Worm (Caenorhabditis elegans) whole organism, mixed stage, embryonic: ENCODE results near the gene F56B3.2.

Source experiments
- ceh-83 ChIP-seq: fragments of 200-800 bp; sonication (Bioruptor generic); optimal IDR thresholded peaks from 2 replicates; lab custom pipeline; 2018; ENCODE audit warnings: mild to moderate bottlenecking, missing genetic modification characterization, missing compliant biosample characterization
- ces-1 ChIP-seq: fragments of 150-350 bp; optimal IDR thresholded peaks from 2 replicates; lab custom pipeline; 2014; ENCODE audit warnings: missing biosample characterization, missing genetic modification reagents, missing genetic modification characterization
- drap-1 ChIP-seq: fragments of 200-800 bp; sonication (Bioruptor generic); optimal IDR thresholded peaks from 3 replicates; lab custom pipeline; 2018; ENCODE audit warnings: mild to moderate bottlenecking, missing genetic modification characterization, missing compliant biosample characterization
- flh-1 ChIP-seq: fragments of 200-800 bp; sonication (Bioruptor generic); optimal IDR thresholded peaks from 2 replicates; lab custom pipeline; 2018; ENCODE audit warnings: mild to moderate bottlenecking, missing genetic modification characterization, moderate library complexity, missing compliant biosample characterization
- hlh-1 ChIP-seq: fragments of 150-350 bp; optimal IDR thresholded peaks from 2 replicates; lab custom pipeline; 2014; ENCODE audit warnings: missing biosample characterization, missing genetic modification reagents, missing genetic modification characterization
- pha-4 ChIP-seq: fragments of 150-350 bp; optimal IDR thresholded peaks from 2 replicates; lab custom pipeline; 2018; ENCODE audit warnings: missing biosample characterization, missing genetic modification reagents, missing genetic modification characterization
- sptf-1 ChIP-seq: sonication (generic microtip); optimal IDR thresholded peaks from 2 replicates; lab custom pipeline; 2017; ENCODE audit warnings: mild to moderate bottlenecking, missing genetic modification characterization, moderate library complexity, missing compliant biosample characterization

Gene F56B3.2

DNA sequence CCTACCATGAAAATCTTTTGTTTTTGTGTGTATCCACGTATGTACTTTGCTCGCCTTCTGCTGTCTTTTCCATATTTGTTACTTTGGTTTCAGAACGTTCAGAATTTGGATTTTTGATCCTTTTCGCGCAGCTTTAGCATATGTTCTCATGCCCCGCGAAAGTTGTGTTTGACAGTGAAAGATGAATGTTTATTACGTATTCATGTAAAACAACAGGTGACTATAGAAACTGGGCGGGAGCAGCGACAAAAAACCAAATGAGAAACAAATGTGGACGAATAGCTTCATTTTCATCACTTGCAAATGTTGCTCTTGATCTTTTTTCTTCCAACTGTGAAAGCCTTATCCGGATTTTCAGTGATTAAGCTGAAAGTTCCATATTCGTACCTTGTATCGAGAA lies 52.1 kb downstream of the F56B3.2 start, which contains the start of gene clec-164:
Gene clec-164 (plus strand): TSS at position 301 of the 400 bp plus-strand sequence.
- TF ChIP-seq pha-4 (tag; lab: Kevin White, UChicago) (no peak), drap-1 (GFP tag; lab: Kevin White, UChicago) (no peak), flh-1 (GFP tag; lab: Kevin White, UChicago) (no peak)

DNA sequence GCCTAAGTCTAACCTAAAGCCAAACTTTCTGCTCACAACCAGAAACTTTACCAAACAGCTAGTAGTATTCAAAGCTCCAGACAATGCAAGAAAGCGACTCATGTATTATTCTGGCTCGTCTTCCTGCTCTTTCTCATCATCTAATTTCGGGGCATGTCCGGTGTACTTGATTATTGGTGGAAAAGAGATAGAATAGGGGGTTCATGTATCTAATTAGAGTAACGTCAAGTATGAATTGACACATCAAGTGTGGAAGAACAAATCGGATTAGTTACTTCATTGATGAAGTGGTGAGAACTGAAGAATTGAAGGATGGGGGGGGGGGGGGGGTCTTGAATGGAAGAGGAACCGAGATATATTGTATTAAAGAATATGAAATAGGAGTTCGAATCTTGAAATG lies 53.0 kb downstream of the F56B3.2 start:
- TF ChIP-seq ceh-83 (GFP tag; lab: Kevin White, UChicago), result peak; percentile 4
- TF ChIP-seq hlh-1 (tag; lab: Kevin White, UChicago), result no peak
- no peak for TF ChIP-seq sptf-1
- peak; percentile 93 for TF ChIP-seq ces-1 (GFP tag; lab: Kevin White, UChicago)
